Fruit fly (Drosophila melanogaster) Kc167 (cell line): ENCODE data around the gene CG43391.

Experiments used
- h ChIP-seq: fragments of >200 bp; optimal IDR thresholded peaks from 3 replicates; lab custom pipeline; 2018; ENCODE audit warnings: missing external identifiers
- psq ChIP-seq: fragments of >200 bp; optimal IDR thresholded peaks from 2 replicates; lab custom pipeline; 2017; ENCODE audit warnings: missing external identifiers

DNA sequence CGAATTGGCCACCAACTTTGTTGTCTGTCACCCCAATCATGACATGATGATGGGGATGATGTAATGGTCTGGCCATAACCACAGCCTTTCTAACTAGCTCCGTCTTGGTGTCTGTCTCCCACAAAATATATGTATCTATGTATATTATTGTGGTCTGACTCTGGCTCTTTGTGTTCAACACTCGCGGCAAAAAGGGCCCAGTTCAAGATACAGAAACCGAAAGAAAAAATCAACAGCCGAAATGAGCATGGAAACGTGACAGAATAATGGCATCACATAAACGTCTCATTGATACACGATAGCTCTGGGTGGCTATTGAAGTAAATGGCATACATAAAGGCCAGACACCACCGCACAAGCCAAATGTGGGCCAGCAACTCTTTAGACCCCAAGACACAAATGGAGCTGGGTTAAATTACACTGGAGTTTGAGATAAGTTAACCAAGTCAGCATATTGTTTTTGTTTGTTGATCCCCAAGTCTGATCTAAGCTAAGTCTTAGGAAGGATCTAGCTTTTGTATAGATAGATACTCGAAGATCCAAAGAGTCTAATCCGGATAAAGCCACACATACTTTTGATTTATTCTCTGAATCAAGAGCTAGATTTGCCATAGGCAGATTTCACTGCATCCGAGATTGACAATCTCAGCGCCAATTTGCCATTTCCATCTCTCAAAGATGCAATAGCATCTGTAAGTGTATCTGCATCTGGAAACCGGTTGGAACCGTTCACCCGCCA, 48.7 kb downstream of the CG43391 start:
- TF ChIP-seq psq (lab: Kevin White, UChicago) (no peak), h (lab: Kevin White, UChicago) (no peak)
